Fruit fly (Drosophila melanogaster) ovary, adult (tissue): ENCODE measurements around the gene Lar.

ENCODE experiments used
- CG17801 ChIP-seq: fragments of 200-800 bp; optimal IDR thresholded peaks from 2 replicates; lab custom pipeline; 2019; ENCODE audit warnings: missing biosample characterization, mild to moderate bottlenecking, missing genetic modification characterization, moderate library complexity; ENCODE audit not compliant: partially characterized antibody

The Lar gene

dm6 chr2L:19586436-19587333, at the start of gene Lar:
TSS of gene Lar (plus strand) at chr2L:19586623.
- TF ChIP-seq CG17801 (GFP tag; lab: Kevin White, UChicago) = peak; percentile 34

- TF ChIP-seq CG17801 (GFP tag; lab: Kevin White, UChicago) = no peak
Observed at dm6 chr2L:19537779-19538456, 48.5 kb upstream of the Lar start, which contains the start of gene CG13082. TSS of gene CG13082 (plus strand) at chr2L:19538425.

dm6 chr2L:19540307-19540706, 46.1 kb upstream of the Lar start, which contains the start of gene CG13081:
TSS of gene CG13081 (plus strand) at chr2L:19540607.
- no peak for TF ChIP-seq CG17801 (GFP tag; lab: Kevin White, UChicago)

- TF ChIP-seq CG17801 (GFP tag; lab: Kevin White, UChicago) = no peak
Observed at dm6 chr2L:19542268-19542773, 44.1 kb upstream of the Lar start.

- no peak for TF ChIP-seq CG17801 (GFP tag; lab: Kevin White, UChicago)
Observed at dm6 chr2L:19543010-19543564, 43.3 kb upstream of the Lar start.

dm6 chr2L:19546869-19547710, 39.3 kb upstream of the Lar start, which contains the start of gene CG10337:
TSS of gene CG10337 (minus strand) at chr2L:19546959.
- peak; percentile 77 for TF ChIP-seq CG17801 (GFP tag; lab: Kevin White, UChicago)

dm6 chr2L:19548158-19548557, 38.3 kb upstream of the Lar start, which contains the start of gene Tep4:
TSS of gene Tep4 (plus strand) at chr2L:19548507.
- no peak for TF ChIP-seq CG17801 (GFP tag; lab: Kevin White, UChicago)

dm6 chr2L:19549412-19549811, 37.0 kb upstream of the Lar start:
- TF ChIP-seq CG17801 (GFP tag; lab: Kevin White, UChicago) = no peak

dm6 chr2L:19563029-19563980, 23.1 kb upstream of the Lar start, which contains the start of gene CG13078:
TSS of gene CG13078 (plus strand) at chr2L:19563930.
- no peak for TF ChIP-seq CG17801 (GFP tag; lab: Kevin White, UChicago)

- TF ChIP-seq CG17801 (GFP tag; lab: Kevin White, UChicago) = no peak
Observed at dm6 chr2L:19565233-19565898, 21.1 kb upstream of the Lar start, which contains the start of gene CG13077. TSS of gene CG13077 (plus strand) at chr2L:19565863.

- TF ChIP-seq CG17801 (GFP tag; lab: Kevin White, UChicago) = no peak
Observed at dm6 chr2L:19567305-19567898, 19.0 kb upstream of the Lar start.

- TF ChIP-seq CG17801 (GFP tag; lab: Kevin White, UChicago) = peak; percentile 45
Observed at dm6 chr2L:19570806-19571254, 15.6 kb upstream of the Lar start.
